Worm (Caenorhabditis elegans) whole organism, L2 larva: ENCODE measurements around the gene gsto-3.

Source experiments
- R02D3.7 ChIP-seq: fragments of 150-350 bp; optimal IDR thresholded peaks from 2 replicates; lab custom pipeline; 2014; ENCODE audit warnings: missing biosample characterization, missing genetic modification characterization
- ZK546.5 ChIP-seq: sonication (generic microtip); optimal IDR thresholded peaks from 2 replicates; lab custom pipeline; 2017; ENCODE audit warnings: missing biosample characterization, missing genetic modification characterization
- ceh-82 ChIP-seq: fragments of 150-350 bp; optimal IDR thresholded peaks from 2 replicates; lab custom pipeline; 2014; ENCODE audit warnings: missing biosample characterization, missing genetic modification characterization
- nhr-11 ChIP-seq: fragments of 150-350 bp; optimal IDR thresholded peaks from 2 replicates; lab custom pipeline; 2014; ENCODE audit warnings: missing biosample characterization, missing genetic modification characterization
- nhr-237 ChIP-seq: fragments of 150-350 bp; optimal IDR thresholded peaks from 2 replicates; lab custom pipeline; 2014; ENCODE audit warnings: missing biosample characterization, missing genetic modification characterization
- nhr-77 ChIP-seq: fragments of 150-350 bp; optimal IDR thresholded peaks from 2 replicates; lab custom pipeline; 2014; ENCODE audit warnings: missing biosample characterization, missing genetic modification characterization
- unc-62 ChIP-seq: fragments of 150-350 bp; optimal IDR thresholded peaks from 2 replicates; lab custom pipeline; 2014; ENCODE audit warnings: missing biosample characterization, missing genetic modification reagents, missing genetic modification characterization
- ztf-11 ChIP-seq: sonication (generic microtip); optimal IDR thresholded peaks from 2 replicates; lab custom pipeline; 2017; ENCODE audit warnings: missing biosample characterization, missing genetic modification characterization

DNA sequence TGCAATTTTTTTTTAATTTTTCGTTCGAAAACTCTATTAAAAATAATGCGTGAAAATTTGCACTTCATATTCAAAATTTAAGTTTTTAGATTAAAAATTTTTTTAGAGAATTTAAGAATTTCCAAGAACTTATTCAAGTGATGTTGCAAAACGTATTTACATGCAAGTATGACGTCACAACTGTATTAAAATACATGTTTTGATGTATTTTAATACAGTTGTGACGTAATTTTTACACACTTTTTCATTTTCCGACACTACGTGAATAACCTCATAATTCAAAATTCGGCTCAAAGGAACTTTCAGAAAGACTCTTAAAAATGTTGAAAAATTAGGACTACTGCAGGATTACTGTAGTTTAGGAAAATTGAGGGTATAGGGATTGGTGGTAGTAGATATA, 23.0 kb downstream of the gsto-3 start:
- TF ChIP-seq R02D3.7 (tag; lab: Kevin White, UChicago) (no peak), ZK546.5 (tag; lab: Kevin White, UChicago) (no peak), ztf-11 (no peak), unc-62 (GFP tag; lab: Kevin White, UChicago) (no peak), nhr-11 (no peak), nhr-77 (tag; lab: Kevin White, UChicago) (no peak), ceh-82 (tag; lab: Kevin White, UChicago) (no peak), nhr-237 (no peak)
